Fruit fly (Drosophila melanogaster): ENCODE data around the gene Obp99d.

Obp99d gene

dm6 chr3R:29672156-29672555 is 42.1 kb upstream of the Obp99d start, which contains the start of gene ppk19:
Gene ppk19, plus strand, starts transcription at chr3R:29672456.
- TF ChIP-seq Jra (GFP tag; optimal IDR thresholded peaks at IDR 0.05) (no peak), Vsx2 (GFP tag; optimal IDR thresholded peaks at IDR 0.05; ENCODE audit: partially characterized antibody) (no peak), dl (GFP tag; optimal IDR thresholded peaks at IDR 0.05; ENCODE audit: insufficient read depth in 1 of 2, partially characterized antibody in 2 of 2) (no peak), N (GFP tag; optimal IDR thresholded peaks at IDR 0.05) (no peak), dsf (GFP tag; optimal IDR thresholded peaks at IDR 0.05; ENCODE audit: borderline replicate concordance) (no peak), HLH106 (tag; optimal IDR thresholded peaks at IDR 0.05) (no peak), pan (optimal IDR thresholded peaks at IDR 0.05) (no peak), sv (GFP tag; optimal IDR thresholded peaks at IDR 0.05) (no peak), CG32264 (GFP tag; optimal IDR thresholded peaks at IDR 0.05) (no peak), GATAd (GFP tag; optimal IDR thresholded peaks at IDR 0.05) (no peak), OdsH (GFP tag; optimal IDR thresholded peaks at IDR 0.05) (no peak), ey (GFP tag; optimal IDR thresholded peaks at IDR 0.05) (no peak), h (GFP tag; optimal IDR thresholded peaks at IDR 0.05) (no peak), Abd-B (GFP tag; optimal IDR thresholded peaks at IDR 0.05) (no peak), Dfd (GFP tag; optimal IDR thresholded peaks at IDR 0.05) (no peak)

DNA sequence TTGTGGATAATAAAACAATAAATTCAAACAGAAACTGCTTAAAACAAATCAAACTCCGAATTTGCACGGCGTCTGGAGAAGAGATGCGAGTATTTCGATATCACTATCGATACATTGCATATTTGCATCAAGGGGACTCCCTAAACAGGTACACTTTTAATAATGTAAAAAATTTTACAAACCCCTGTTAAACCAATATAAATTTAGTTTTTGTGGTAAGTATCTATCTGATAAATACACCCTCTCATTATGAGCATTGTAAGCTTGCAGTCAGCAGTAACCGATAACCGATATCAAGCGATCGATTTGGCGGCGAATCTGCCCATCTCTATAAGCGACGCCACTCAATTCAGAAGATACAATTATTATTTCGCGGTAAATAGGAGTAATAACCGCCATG is 39.0 kb upstream of the Obp99d start, which contains the start of the genes Bub3 and Cap-D2:
Gene Bub3, minus strand, starts transcription at position 89 of the 400 bp plus-strand sequence.
Gene Cap-D2, plus strand, starts transcription at position 319 of the 400 bp plus-strand sequence.
- TF ChIP-seq tai (GFP tag; optimal IDR thresholded peaks at IDR 0.05), result no peak
- no peak for TF ChIP-seq CG32264 (GFP tag; optimal IDR thresholded peaks at IDR 0.05)
- TF ChIP-seq Vsx2 (GFP tag; optimal IDR thresholded peaks at IDR 0.05; ENCODE audit: partially characterized antibody), result no peak
- no peak for TF ChIP-seq GATAd (GFP tag; optimal IDR thresholded peaks at IDR 0.05)
- TF ChIP-seq Dfd (GFP tag; optimal IDR thresholded peaks at IDR 0.05), result no peak
- TF ChIP-seq Hr83 (GFP tag; optimal IDR thresholded peaks at IDR 0.05; ENCODE audit: poor library complexity, severe bottlenecking), result no peak
- TF ChIP-seq foxo (GFP tag; optimal IDR thresholded peaks at IDR 0.05), result peak in 1 of 2 experiments; percentile 77
- peak; percentile 71 for TF ChIP-seq fru (GFP tag; optimal IDR thresholded peaks at IDR 0.05)
- TF ChIP-seq Abd-B (GFP tag; optimal IDR thresholded peaks at IDR 0.05), result no peak
- peak; percentile 55 for TF ChIP-seq HLH106 (tag; optimal IDR thresholded peaks at IDR 0.05)
- no peak for TF ChIP-seq dl (GFP tag; optimal IDR thresholded peaks at IDR 0.05; ENCODE audit: insufficient read depth in 1 of 2, partially characterized antibody in 2 of 2)
- TF ChIP-seq jim (GFP tag; optimal IDR thresholded peaks at IDR 0.05), result no peak
- TF ChIP-seq brk (GFP tag; optimal IDR thresholded peaks at IDR 0.05), result no peak
- no peak for TF ChIP-seq Jra (GFP tag; optimal IDR thresholded peaks at IDR 0.05)
- no peak for TF ChIP-seq CG9705 (GFP tag; optimal IDR thresholded peaks at IDR 0.05)
- TF ChIP-seq usp (GFP tag; optimal IDR thresholded peaks at IDR 0.05), result no peak
- no peak for TF ChIP-seq N (GFP tag; optimal IDR thresholded peaks at IDR 0.05)
- peak; percentile 63 for TF ChIP-seq br (GFP tag; optimal IDR thresholded peaks at IDR 0.05)
- TF ChIP-seq psq (GFP tag; optimal IDR thresholded peaks at IDR 0.05), result peak; percentile 25
- no peak for TF ChIP-seq Rel (GFP tag; optimal IDR thresholded peaks at IDR 0.05)
- TF ChIP-seq Rel (tag; optimal IDR thresholded peaks at IDR 0.05), result peak; percentile 19
- TF ChIP-seq sv (GFP tag; optimal IDR thresholded peaks at IDR 0.05), result peak; percentile 61
- no peak for TF ChIP-seq CrebA (GFP tag; optimal IDR thresholded peaks at IDR 0.05; ENCODE audit: borderline replicate concordance)
- no peak for TF ChIP-seq Hr78 (GFP tag; optimal IDR thresholded peaks at IDR 0.05)
- TF ChIP-seq sage (GFP tag; optimal IDR thresholded peaks at IDR 0.05), result no peak
- TF ChIP-seq dsf (GFP tag; optimal IDR thresholded peaks at IDR 0.05; ENCODE audit: borderline replicate concordance), result no peak
- TF ChIP-seq Myc (optimal IDR thresholded peaks at IDR 0.05), result peak; percentile 28
- TF ChIP-seq OdsH (GFP tag; optimal IDR thresholded peaks at IDR 0.05), result peak; percentile 41
- TF ChIP-seq h (GFP tag; optimal IDR thresholded peaks at IDR 0.05), result peak; percentile 83
- TF ChIP-seq woc (GFP tag; optimal IDR thresholded peaks at IDR 0.05), result no peak
- TF ChIP-seq lola (GFP tag; optimal IDR thresholded peaks at IDR 0.05), result no peak
- no peak for TF ChIP-seq Hnf4 (GFP tag; optimal IDR thresholded peaks at IDR 0.05)
- TF ChIP-seq rgr (GFP tag; optimal IDR thresholded peaks at IDR 0.05), result peak; percentile 69
- TF ChIP-seq Sp1 (GFP tag; optimal IDR thresholded peaks at IDR 0.05), result peak; percentile 59
- no peak for TF ChIP-seq Dif (GFP tag; optimal IDR thresholded peaks at IDR 0.05; ENCODE audit: partially characterized antibody)
- TF ChIP-seq dmrt93B (GFP tag; optimal IDR thresholded peaks at IDR 0.05), result peak; percentile 35
- no peak for TF ChIP-seq Mio (GFP tag; optimal IDR thresholded peaks at IDR 0.05)
- peak; percentile 70 for TF ChIP-seq ey (GFP tag; optimal IDR thresholded peaks at IDR 0.05)
- TF ChIP-seq pan (optimal IDR thresholded peaks at IDR 0.05), result no peak
